Worm (Caenorhabditis elegans) whole organism, late embryonic: Measurements from ENCODE around the gene him-17.
A peak's percentile ranks its signal among the peaks of the same experiment; 100 is the strongest.

ENCODE experiments used
- C08G9.2 ChIP-seq: sonication (generic microtip); optimal IDR thresholded peaks from 2 replicates; lab custom pipeline; 2016; ENCODE audit warnings: mild to moderate bottlenecking, missing genetic modification characterization, moderate library complexity, missing compliant biosample characterization
- C38D4.7 ChIP-seq: fragments of 200-800 bp; sonication (Bioruptor generic); optimal IDR thresholded peaks from 2 replicates; lab custom pipeline; 2018; ENCODE audit warnings: mild to moderate bottlenecking, missing genetic modification characterization, moderate library complexity, missing compliant biosample characterization
- K02D7.2 ChIP-seq: sonication (generic microtip); optimal IDR thresholded peaks from 2 replicates; lab custom pipeline; 2017; ENCODE audit warnings: mild to moderate bottlenecking, missing genetic modification characterization, missing compliant biosample characterization
- K09A11.1 ChIP-seq: sonication (generic microtip); optimal IDR thresholded peaks from 2 replicates; lab custom pipeline; 2017; ENCODE audit warnings: antibody characterized with exemption, mild to moderate bottlenecking, missing genetic modification characterization, missing compliant biosample characterization; ENCODE audit not compliant: insufficient read depth
- ceh-14 ChIP-seq: sonication (generic microtip); optimal IDR thresholded peaks from 2 replicates; lab custom pipeline; 2016; ENCODE audit warnings: missing genotype, missing genetic modification characterization, missing compliant biosample characterization
- ceh-18 ChIP-seq: sonication (generic microtip); optimal IDR thresholded peaks from 2 replicates; lab custom pipeline; 2016; ENCODE audit warnings: missing genetic modification characterization, missing compliant biosample characterization
- ceh-19 ChIP-seq: fragments of 200-800 bp; sonication (Bioruptor generic); optimal IDR thresholded peaks from 2 replicates; lab custom pipeline; 2018; ENCODE audit warnings: mild to moderate bottlenecking, missing genetic modification characterization, missing compliant biosample characterization
- ceh-2 ChIP-seq: sonication (generic microtip); optimal IDR thresholded peaks from 2 replicates; lab custom pipeline; 2016; ENCODE audit warnings: missing genotype, missing genetic modification characterization, missing compliant biosample characterization
- ceh-31 ChIP-seq: sonication (generic microtip); optimal IDR thresholded peaks from 2 replicates; lab custom pipeline; 2016; ENCODE audit warnings: missing genetic modification characterization, missing compliant biosample characterization
- ceh-34 ChIP-seq: sonication (generic microtip); optimal IDR thresholded peaks from 2 replicates; lab custom pipeline; 2016; ENCODE audit warnings: mild to moderate bottlenecking, missing genetic modification characterization, missing compliant biosample characterization
- ceh-45 ChIP-seq: fragments of 200-800 bp; sonication (Bioruptor generic); IDR thresholded peaks from 2 replicates; pipeline ENCODE4 v1.3.6; 2022; ENCODE audit warnings: missing genetic modification reagents, missing genetic modification characterization, missing compliant biosample characterization
- ceh-48 ChIP-seq: sonication (generic microtip); optimal IDR thresholded peaks from 2 replicates; lab custom pipeline; 2016; ENCODE audit warnings: missing genetic modification characterization, inconsistent platforms, missing compliant biosample characterization
- che-1 ChIP-seq: sonication (generic microtip); optimal IDR thresholded peaks from 2 replicates; lab custom pipeline; 2016; ENCODE audit warnings: mild to moderate bottlenecking, missing genetic modification characterization, missing compliant biosample characterization
- dmd-4 ChIP-seq: sonication (generic microtip); optimal IDR thresholded peaks from 2 replicates; lab custom pipeline; 2016; ENCODE audit warnings: borderline replicate concordance, missing genetic modification characterization, missing compliant biosample characterization
- dve-1 ChIP-seq: sonication (generic microtip); optimal IDR thresholded peaks from 2 replicates; lab custom pipeline; 2017; ENCODE audit warnings: antibody characterized with exemption, mild to moderate bottlenecking, missing genetic modification characterization, missing compliant biosample characterization
- elt-2 ChIP-seq: sonication (generic microtip); optimal IDR thresholded peaks from 2 replicates; lab custom pipeline; 2016; ENCODE audit warnings: missing genetic modification reagents, missing genetic modification characterization, missing compliant biosample characterization
- ets-4 ChIP-seq: sonication (generic microtip); optimal IDR thresholded peaks from 2 replicates; lab custom pipeline; 2016; ENCODE audit warnings: missing genetic modification characterization, missing compliant biosample characterization
- eyg-1 ChIP-seq: sonication (generic microtip); optimal IDR thresholded peaks from 2 replicates; lab custom pipeline; 2016; ENCODE audit warnings: missing genotype, missing genetic modification characterization, missing compliant biosample characterization
- fax-1 ChIP-seq: sonication (generic microtip); optimal IDR thresholded peaks from 2 replicates; lab custom pipeline; 2016; ENCODE audit warnings: missing genotype, missing genetic modification characterization, missing compliant biosample characterization
- fkh-10 ChIP-seq: fragments of 150-350 bp; optimal IDR thresholded peaks from 2 replicates; lab custom pipeline; 2014; ENCODE audit warnings: missing biosample characterization, missing genetic modification reagents, missing genetic modification characterization
- fkh-6 ChIP-seq: sonication (generic microtip); optimal IDR thresholded peaks from 2 replicates; lab custom pipeline; 2016; ENCODE audit warnings: missing genetic modification characterization, missing compliant biosample characterization
- gmeb-2 ChIP-seq: sonication (generic microtip); optimal IDR thresholded peaks from 2 replicates; lab custom pipeline; 2016; ENCODE audit warnings: missing genetic modification characterization, inconsistent platforms, missing compliant biosample characterization
- hlh-13 ChIP-seq: fragments of 200-800 bp; sonication (Bioruptor generic); optimal IDR thresholded peaks from 2 replicates; lab custom pipeline; 2018; ENCODE audit warnings: mild to moderate bottlenecking, missing genetic modification characterization, missing compliant biosample characterization
- hlh-15 ChIP-seq: sonication (generic microtip); optimal IDR thresholded peaks from 2 replicates; lab custom pipeline; 2016; ENCODE audit warnings: missing genetic modification characterization, missing compliant biosample characterization
- hlh-6 ChIP-seq: sonication (generic microtip); optimal IDR thresholded peaks from 2 replicates; lab custom pipeline; 2016; ENCODE audit warnings: missing genotype, missing genetic modification characterization, missing compliant biosample characterization
- hlh-8 ChIP-seq: sonication (generic microtip); optimal IDR thresholded peaks from 2 replicates; lab custom pipeline; 2016; ENCODE audit warnings: missing genotype, missing genetic modification characterization, missing compliant biosample characterization
- lin-11 ChIP-seq: fragments of 200-800 bp; sonication (Bioruptor generic); optimal IDR thresholded peaks from 2 replicates; lab custom pipeline; 2018; ENCODE audit warnings: mild to moderate bottlenecking, missing genetic modification characterization, missing compliant biosample characterization
- madf-2 ChIP-seq: sonication (generic microtip); optimal IDR thresholded peaks from 2 replicates; lab custom pipeline; 2017; ENCODE audit warnings: missing genetic modification characterization, missing compliant biosample characterization
- nfya-1 ChIP-seq: sonication (generic microtip); optimal IDR thresholded peaks from 2 replicates; lab custom pipeline; 2017; ENCODE audit warnings: missing genetic modification characterization, mild to moderate bottlenecking, missing compliant biosample characterization, antibody characterized with exemption, moderate library complexity
- nhr-232 ChIP-seq: sonication (generic microtip); optimal IDR thresholded peaks from 2 replicates; lab custom pipeline; 2016; ENCODE audit warnings: missing genetic modification characterization, missing compliant biosample characterization
- odd-2 ChIP-seq: sonication (generic microtip); optimal IDR thresholded peaks from 2 replicates; lab custom pipeline; 2017; ENCODE audit warnings: antibody characterized with exemption, mild to moderate bottlenecking, missing genetic modification characterization, missing compliant biosample characterization
- pag-3 ChIP-seq: sonication (generic microtip); optimal IDR thresholded peaks from 2 replicates; lab custom pipeline; 2016; ENCODE audit warnings: missing compliant biosample characterization, missing genetic modification characterization, borderline replicate concordance
- pat-9 ChIP-seq: fragments of 200-800 bp; sonication (Bioruptor generic); optimal IDR thresholded peaks from 2 replicates; lab custom pipeline; 2018; ENCODE audit warnings: mild to moderate bottlenecking, missing genetic modification characterization, moderate library complexity, missing compliant biosample characterization
- pha-2 ChIP-seq: sonication (generic microtip); optimal IDR thresholded peaks from 2 replicates; lab custom pipeline; 2017; ENCODE audit warnings: mild to moderate bottlenecking, missing genetic modification characterization, missing compliant biosample characterization
- pros-1 ChIP-seq: fragments of 150-350 bp; optimal IDR thresholded peaks from 2 replicates; lab custom pipeline; 2014; ENCODE audit warnings: missing biosample characterization, missing genetic modification reagents, missing genetic modification characterization
- ref-2 ChIP-seq: sonication (generic microtip); optimal IDR thresholded peaks from 2 replicates; lab custom pipeline; 2016; ENCODE audit warnings: missing genetic modification characterization, missing compliant biosample characterization
- rnt-1 ChIP-seq: sonication (generic microtip); optimal IDR thresholded peaks from 2 replicates; lab custom pipeline; 2016; ENCODE audit warnings: missing genetic modification characterization, missing compliant biosample characterization
- sdc-2 ChIP-seq: sonication (generic microtip); optimal IDR thresholded peaks from 2 replicates; lab custom pipeline; 2016; ENCODE audit warnings: missing genotype, missing genetic modification characterization, missing compliant biosample characterization
- sox-2 ChIP-seq: fragments of 200-800 bp; sonication (Bioruptor generic); IDR thresholded peaks from 2 replicates; pipeline ENCODE4 v1.3.6; 2022; ENCODE audit warnings: missing genetic modification reagents, missing genetic modification characterization, missing compliant biosample characterization
- sox-4 ChIP-seq: sonication (generic microtip); optimal IDR thresholded peaks from 2 replicates; lab custom pipeline; 2017; ENCODE audit warnings: mild to moderate bottlenecking, missing genetic modification characterization, inconsistent platforms, missing compliant biosample characterization
- syd-9 ChIP-seq: sonication (generic microtip); optimal IDR thresholded peaks from 2 replicates; lab custom pipeline; 2016; ENCODE audit warnings: mild to moderate bottlenecking, missing genetic modification characterization, moderate library complexity, missing compliant biosample characterization
- tbx-2 ChIP-seq: sonication (generic microtip); optimal IDR thresholded peaks from 2 replicates; lab custom pipeline; 2016; ENCODE audit warnings: missing genetic modification characterization, missing compliant biosample characterization
- ttx-3 ChIP-seq: sonication (generic microtip); optimal IDR thresholded peaks from 2 replicates; lab custom pipeline; 2016; ENCODE audit warnings: missing genetic modification reagents, missing genetic modification characterization, missing compliant biosample characterization
- unc-3 ChIP-seq, 2 experiments: fragments of 200-800 bp in 1 of 2; sonication (Bioruptor generic) in 1 of 2; sonication (generic microtip) in 1 of 2; conservative IDR thresholded peaks in 1 of 2; optimal IDR thresholded peaks in 1 of 2; 2 replicates each; pipeline versions ENCODE4 v1.3.6 to Lab custom; 2016 to 2022; ENCODE audit warnings: missing compliant biosample characterization in 2 of 2, missing genetic modification characterization in 2 of 2, missing genetic modification reagents in 1 of 2
- unc-42 ChIP-seq: sonication (generic microtip); optimal IDR thresholded peaks from 2 replicates; lab custom pipeline; 2016; ENCODE audit warnings: missing genotype, missing genetic modification characterization, missing compliant biosample characterization
- unc-86 ChIP-seq: sonication (generic microtip); optimal IDR thresholded peaks from 2 replicates; lab custom pipeline; 2016; ENCODE audit warnings: missing genetic modification characterization, missing compliant biosample characterization

The him-17 gene

ce11 chrV:13176117-13176753 is at the start of gene him-17:
Gene him-17 (plus strand): TSS chrV:13176711.
- TF ChIP-seq tbx-2 (tag; lab: Kevin White, UChicago) (peak; percentile 52), ceh-14 (tag; lab: Kevin White, UChicago) (peak; percentile 77), unc-3 (GFP tag; conservative IDR thresholded peaks at IDR 0.05; lab: Robert Waterston, UW) (0 out of 2 replicates have a peak, but pooled peaks have one; percentile 10), unc-3 (tag; optimal IDR thresholded peaks at IDR 0.05; lab: Kevin White, UChicago) (no peak), che-1 (tag; lab: Kevin White, UChicago) (peak; percentile 43), odd-2 (tag; lab: Kevin White, UChicago) (peak; percentile 47), pat-9 (tag; lab: Kevin White, UChicago) (peak; percentile 58), elt-2 (tag; lab: Kevin White, UChicago) (peak; percentile 65), ceh-19 (GFP tag; lab: Kevin White, UChicago) (peak; percentile 49), unc-86 (tag; lab: Kevin White, UChicago) (peak; percentile 27), ceh-34 (tag; lab: Kevin White, UChicago) (peak; percentile 45), K09A11.1 (tag; lab: Kevin White, UChicago) (peak; percentile 34), ceh-45 (GFP tag; lab: Robert Waterston, UW) (no peak), fax-1 (tag; lab: Kevin White, UChicago) (peak; percentile 15), unc-42 (tag; lab: Kevin White, UChicago) (peak; percentile 56), nfya-1 (tag; lab: Kevin White, UChicago) (peak; percentile 57), hlh-6 (tag; lab: Kevin White, UChicago) (no peak), gmeb-2 (tag; lab: Kevin White, UChicago) (peak; percentile 27), C08G9.2 (tag; lab: Kevin White, UChicago) (peak; percentile 51), lin-11 (tag; lab: Kevin White, UChicago) (peak; percentile 42), sox-2 (GFP tag; lab: Robert Waterston, UW) (peak; percentile 43; the same call in 1 of the 2 replicates), ceh-2 (tag; lab: Kevin White, UChicago) (peak; percentile 23), fkh-6 (tag; lab: Kevin White, UChicago) (peak; percentile 10), pag-3 (tag; lab: Kevin White, UChicago) (no peak), hlh-15 (tag; lab: Kevin White, UChicago) (peak; percentile 25), ceh-31 (tag; lab: Kevin White, UChicago) (peak; percentile 69), sox-4 (tag; lab: Kevin White, UChicago) (no peak), dmd-4 (no peak), fkh-10 (GFP tag; lab: Kevin White, UChicago) (no peak), ttx-3 (tag; lab: Kevin White, UChicago) (peak; percentile 64), K02D7.2 (no peak), pha-2 (tag; lab: Kevin White, UChicago) (peak; percentile 70), eyg-1 (tag; lab: Kevin White, UChicago) (no peak), madf-2 (tag; lab: Kevin White, UChicago) (peak; percentile 20), C38D4.7 (GFP tag; lab: Kevin White, UChicago) (peak; percentile 47)

ce11 chrV:13129895-13130294 is 46.6 kb upstream of the him-17 start, which contains the start of gene eat-6:
Gene eat-6 (minus strand): TSS chrV:13129995.
- TF ChIP-seq ets-4 (no peak), hlh-13 (GFP tag; lab: Kevin White, UChicago) (no peak)

DNA sequence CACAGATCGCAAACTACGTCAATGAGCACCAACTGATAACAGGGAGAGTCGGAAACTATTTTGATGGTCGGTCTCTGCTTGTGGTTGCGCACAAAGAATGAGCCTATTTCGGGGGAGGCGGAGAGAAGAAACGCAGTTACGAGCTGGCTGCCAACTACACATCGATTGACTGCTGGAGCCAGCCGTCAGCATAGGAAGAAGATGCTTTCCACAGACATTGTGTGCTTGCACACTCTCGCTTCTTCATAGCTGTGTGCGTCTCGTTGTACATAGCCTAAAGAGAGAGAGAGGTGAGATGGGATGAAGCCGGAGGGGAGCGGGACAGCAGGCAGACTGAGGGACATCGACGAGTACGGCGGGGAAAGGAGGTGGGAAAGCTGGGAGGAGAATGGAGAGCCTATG is 46.1 kb upstream of the him-17 start:
- TF ChIP-seq ceh-34 (tag; lab: Kevin White, UChicago) (peak; percentile 61), pha-2 (tag; lab: Kevin White, UChicago) (no peak), K02D7.2 (peak; percentile 15), rnt-1 (tag; lab: Kevin White, UChicago) (no peak), ceh-18 (tag; lab: Kevin White, UChicago) (peak; percentile 85), nhr-232 (tag; lab: Kevin White, UChicago) (peak; percentile 20), syd-9 (tag; lab: Kevin White, UChicago) (peak; percentile 26), fax-1 (tag; lab: Kevin White, UChicago) (peak; percentile 25), sdc-2 (tag; lab: Kevin White, UChicago) (peak; percentile 44), ceh-48 (tag; lab: Kevin White, UChicago) (peak; percentile 56), C08G9.2 (tag; lab: Kevin White, UChicago) (peak; percentile 52), dve-1 (tag; lab: Kevin White, UChicago) (peak; percentile 24), ceh-14 (tag; lab: Kevin White, UChicago) (peak; percentile 46), hlh-8 (peak; percentile 18), unc-3 (GFP tag; conservative IDR thresholded peaks at IDR 0.05; lab: Robert Waterston, UW) (no peak), unc-3 (tag; optimal IDR thresholded peaks at IDR 0.05; lab: Kevin White, UChicago) (no peak), ceh-45 (GFP tag; lab: Robert Waterston, UW) (no peak), ref-2 (tag; lab: Kevin White, UChicago) (peak; percentile 54), pros-1 (peak; percentile 46)
